Worm (Caenorhabditis elegans): ENCODE results near the gene H20J04.1.

DNA sequence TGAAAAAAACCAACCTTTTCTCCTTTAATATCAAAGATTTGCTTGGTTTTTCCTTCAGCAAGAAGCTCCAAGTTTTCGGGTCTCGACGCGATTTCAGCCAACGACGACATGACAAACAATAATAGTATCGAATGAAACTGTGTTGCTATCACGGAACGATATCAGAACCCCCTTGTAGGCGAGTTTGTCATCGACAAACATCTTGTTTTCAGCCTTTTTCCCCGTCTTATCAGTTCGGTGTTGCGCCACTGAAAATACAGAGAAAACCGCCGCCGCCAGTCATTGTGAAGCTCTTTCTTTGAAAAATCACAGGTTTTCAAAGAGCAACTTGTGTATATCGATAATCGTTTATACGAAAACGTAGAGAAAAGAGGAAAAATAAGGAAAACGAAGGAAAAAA, 17.0 kb downstream of the H20J04.1 start, which contains the start of gene paic-1:
- TF ChIP-seq nhr-237 (tag; optimal IDR thresholded peaks at IDR 0.05) (no peak), ceh-82 (tag; optimal IDR thresholded peaks at IDR 0.05) (no peak), pqm-1 (tag; optimal IDR thresholded peaks at IDR 0.05) (peak; percentile 32), skn-1 (tag; optimal IDR thresholded peaks at IDR 0.05) (peak; percentile 21), jun-1 (tag; optimal IDR thresholded peaks at IDR 0.05) (no peak), aly-2 (tag; optimal IDR thresholded peaks at IDR 0.05) (no peak), egl-27 (tag; optimal IDR thresholded peaks at IDR 0.05) (no peak)

Measured in whole organism, L3 larva.